Worm (Caenorhabditis elegans) whole organism, L4 larva: ENCODE results near the gene let-60.
A peak's percentile ranks its signal among the peaks of the same experiment; 100 is the strongest.

ENCODE experiments used
- D1046.2 ChIP-seq: fragments of 200-800 bp; sonication (Bioruptor generic); IDR thresholded peaks from 2 replicates; pipeline ENCODE4 v1.3.6; 2022; ENCODE audit warnings: missing genetic modification characterization, missing compliant biosample characterization
- F10B5.3 ChIP-seq: sonication (generic microtip); optimal IDR thresholded peaks from 2 replicates; lab custom pipeline; 2016; ENCODE audit warnings: mild to moderate bottlenecking, missing genetic modification characterization, missing compliant biosample characterization
- aha-1 ChIP-seq: fragments of 150-350 bp; peaks from one replicate; lab custom pipeline; 2014; ENCODE audit warnings: missing biosample characterization, missing genetic modification characterization
- attf-4 ChIP-seq: sonication (generic microtip); optimal IDR thresholded peaks from 3 replicates; lab custom pipeline; 2017; ENCODE audit warnings: missing biosample characterization, missing genetic modification characterization
- ceh-28 ChIP-seq: fragments of 150-350 bp; optimal IDR thresholded peaks from 2 replicates; lab custom pipeline; 2014; ENCODE audit warnings: missing biosample characterization, missing genetic modification reagents, missing genetic modification characterization
- ceh-32 ChIP-seq: sonication (generic microtip); optimal IDR thresholded peaks from 2 replicates; lab custom pipeline; 2016; ENCODE audit warnings: mild to moderate bottlenecking, missing genetic modification characterization, missing compliant biosample characterization; ENCODE audit not compliant: poor library complexity
- ceh-44 ChIP-seq: fragments of 200-800 bp; sonication (Bioruptor generic); IDR thresholded peaks from 2 replicates; pipeline ENCODE4 v1.3.6; 2022; ENCODE audit warnings: missing genetic modification reagents, missing genetic modification characterization, missing compliant biosample characterization
- ceh-82 ChIP-seq: sonication (generic microtip); optimal IDR thresholded peaks from 2 replicates; lab custom pipeline; 2017; ENCODE audit warnings: missing biosample characterization, missing genetic modification characterization
- daf-16 ChIP-seq, 3 experiments: sonication (generic microtip); optimal IDR thresholded peaks; 2 replicates each; lab custom pipeline; 2016 to 2017; ENCODE audit warnings: missing genetic modification characterization in 3 of 3, missing genetic modification reagents in 3 of 3, mild to moderate bottlenecking in 2 of 3, missing compliant biosample characterization in 2 of 3, missing biosample characterization in 1 of 3, moderate library complexity in 1 of 3
- egl-27 ChIP-seq: sonication (generic microtip); optimal IDR thresholded peaks from 3 replicates; lab custom pipeline; 2017; ENCODE audit warnings: missing biosample characterization, missing genetic modification reagents, missing genetic modification characterization
- fos-1 ChIP-seq: fragments of 150-350 bp; optimal IDR thresholded peaks from 2 replicates; lab custom pipeline; 2014; ENCODE audit warnings: missing biosample characterization, missing genetic modification characterization
- hlh-11 ChIP-seq: fragments of 200-800 bp; sonication (Bioruptor generic); optimal IDR thresholded peaks from 2 replicates; lab custom pipeline; 2018; ENCODE audit warnings: mild to moderate bottlenecking, missing genetic modification characterization, missing compliant biosample characterization
- hlh-30 ChIP-seq: sonication (generic microtip); optimal IDR thresholded peaks from 2 replicates; lab custom pipeline; 2017; ENCODE audit warnings: antibody characterized with exemption, mild to moderate bottlenecking, missing genetic modification characterization, missing compliant biosample characterization; ENCODE audit not compliant: insufficient read depth
- hmg-1.1 ChIP-seq: fragments of 200-800 bp; sonication (Bioruptor generic); IDR thresholded peaks from 2 replicates; pipeline ENCODE4 v1.3.6; 2022; ENCODE audit warnings: missing genetic modification reagents, missing genetic modification characterization, missing compliant biosample characterization
- lin-29 ChIP-seq: fragments of 200-800 bp; sonication (Bioruptor generic); IDR thresholded peaks from 2 replicates; pipeline ENCODE4 v1.3.6; 2022; ENCODE audit warnings: missing genetic modification reagents, missing genetic modification characterization, missing compliant biosample characterization
- lin-39 ChIP-seq: fragments of 150-350 bp; optimal IDR thresholded peaks from 2 replicates; lab custom pipeline; 2014; ENCODE audit warnings: missing biosample characterization, missing genetic modification reagents, missing genetic modification characterization
- lsy-2 ChIP-seq, 2 experiments: fragments of 150-350 bp in 1 of 2; sonication (generic microtip) in 1 of 2; optimal IDR thresholded peaks; 2 replicates each; lab custom pipeline; 2014 to 2017; ENCODE audit warnings: missing biosample characterization in 2 of 2, missing genetic modification characterization in 2 of 2
- mes-2 ChIP-seq: sonication (generic microtip); optimal IDR thresholded peaks from 2 replicates; lab custom pipeline; 2016; ENCODE audit warnings: missing genotype, mild to moderate bottlenecking, missing genetic modification characterization, missing compliant biosample characterization; ENCODE audit not compliant: poor library complexity, severe bottlenecking
- mxl-3 ChIP-seq: fragments of 200-800 bp; sonication (Bioruptor generic); optimal IDR thresholded peaks from 2 replicates; lab custom pipeline; 2018; ENCODE audit warnings: mild to moderate bottlenecking, missing genetic modification characterization, missing compliant biosample characterization
- nhr-111 ChIP-seq: fragments of 200-800 bp; sonication (Bioruptor generic); optimal IDR thresholded peaks from 2 replicates; lab custom pipeline; 2018; ENCODE audit warnings: mild to moderate bottlenecking, missing genetic modification characterization, missing compliant biosample characterization
- nhr-25 ChIP-seq: sonication (generic microtip); optimal IDR thresholded peaks from 2 replicates; lab custom pipeline; 2017; ENCODE audit warnings: missing genetic modification characterization, mild to moderate bottlenecking, missing compliant biosample characterization, antibody characterized with exemption, moderate library complexity, borderline replicate concordance; ENCODE audit not compliant: insufficient read depth
- nhr-28 ChIP-seq: fragments of 150-350 bp; optimal IDR thresholded peaks from 2 replicates; lab custom pipeline; 2014; ENCODE audit warnings: missing biosample characterization, missing genetic modification characterization
- nhr-48 ChIP-seq: sonication (generic microtip); optimal IDR thresholded peaks from 2 replicates; lab custom pipeline; 2016; ENCODE audit warnings: mild to moderate bottlenecking, missing genetic modification characterization, missing compliant biosample characterization
- nhr-6 ChIP-seq: fragments of 150-350 bp; optimal IDR thresholded peaks from 2 replicates; lab custom pipeline; 2014; ENCODE audit warnings: missing biosample characterization, missing genetic modification characterization
- nhr-76 ChIP-seq: fragments of 150-350 bp; optimal IDR thresholded peaks from 2 replicates; lab custom pipeline; 2014; ENCODE audit warnings: missing biosample characterization, missing genetic modification characterization
- nhr-77 ChIP-seq: fragments of 150-350 bp; optimal IDR thresholded peaks from 2 replicates; lab custom pipeline; 2014; ENCODE audit warnings: missing biosample characterization, missing genetic modification characterization
- skn-1 ChIP-seq: fragments of 150-350 bp; optimal IDR thresholded peaks from 2 replicates; lab custom pipeline; 2014; ENCODE audit warnings: missing biosample characterization, missing genetic modification characterization
- tag-97 ChIP-seq: fragments of 200-800 bp; sonication (Bioruptor generic); IDR thresholded peaks from 2 replicates; pipeline ENCODE4 v1.3.6; 2022; ENCODE audit warnings: missing genetic modification characterization, missing compliant biosample characterization
- unc-62 ChIP-seq, 3 experiments: fragments of 150-350 bp in 1 of 3; sonication (generic microtip); optimal IDR thresholded peaks in 2 of 3; peaks in 1 of 3; 1 replicate in 1 of 3; 2 replicates in 2 of 3; lab custom pipeline; 2014 to 2017; ENCODE audit warnings: missing biosample characterization in 3 of 3, missing genetic modification characterization in 3 of 3, missing genetic modification reagents in 3 of 3, missing genotype in 1 of 3
- vab-7 ChIP-seq: fragments of 200-800 bp; sonication (Bioruptor generic); IDR thresholded peaks from 2 replicates; pipeline ENCODE4 v1.3.6; 2022; ENCODE audit warnings: missing genetic modification reagents, missing genetic modification characterization, missing compliant biosample characterization
- zip-11 ChIP-seq: fragments of 200-800 bp; sonication (Bioruptor generic); IDR thresholded peaks from 2 replicates; pipeline ENCODE4 v1.3.6; 2022; ENCODE audit warnings: missing genetic modification characterization, missing compliant biosample characterization
- ztf-11 ChIP-seq: fragments of 150-350 bp; optimal IDR thresholded peaks from 2 replicates; lab custom pipeline; 2014; ENCODE audit warnings: missing biosample characterization, missing genetic modification characterization

The let-60 gene

DNA sequence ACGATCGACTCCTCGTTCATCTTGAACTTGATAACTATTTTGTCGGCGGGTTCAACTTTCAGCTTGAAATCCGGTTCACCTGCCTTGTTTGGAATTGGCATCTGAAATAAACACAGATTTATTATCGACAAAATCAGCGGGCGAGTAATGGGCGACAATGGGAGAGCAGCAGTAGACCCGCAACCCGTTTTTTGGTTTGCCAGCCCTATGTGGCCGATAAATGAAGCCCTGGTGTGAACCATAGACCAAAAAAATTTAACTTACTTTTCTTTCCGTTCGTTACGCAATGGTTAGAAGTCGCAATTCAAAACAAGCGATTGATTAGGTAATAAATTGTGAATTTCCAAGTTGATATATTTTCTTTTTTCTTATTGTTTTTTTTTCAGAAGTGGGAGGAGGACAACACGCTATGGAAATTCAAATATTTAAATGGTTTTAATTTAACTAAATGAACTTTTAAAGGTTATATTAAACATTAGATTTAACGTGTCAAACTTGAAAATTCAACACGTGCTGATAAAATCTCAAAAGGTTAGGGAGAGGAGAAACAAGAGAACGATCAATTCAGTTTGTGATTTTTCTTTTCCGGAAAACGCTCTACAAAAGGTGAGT, 12.9 kb upstream of the let-60 start, which contains the start of the genes T22B3.3 and alg-3:
Gene T22B3.3, minus strand, starts transcription at position 101 of the 612 bp plus-strand sequence.
Gene alg-3, plus strand, starts transcription at position 562 of the 612 bp plus-strand sequence.
- TF ChIP-seq ceh-44, result no peak
- TF ChIP-seq ztf-11 (tag; lab: Kevin White, UChicago), result no peak
- TF ChIP-seq ceh-28, result no peak
- TF ChIP-seq unc-62 (GFP tag; optimal IDR thresholded peaks at IDR 0.05 in 1 of 2; lab: Kevin White, UChicago), result no peak
- no peak for TF ChIP-seq unc-62 (tag; optimal IDR thresholded peaks at IDR 0.05; lab: Kevin White, UChicago)
- TF ChIP-seq nhr-77 (tag; lab: Kevin White, UChicago), result no peak
- TF ChIP-seq F10B5.3 (tag; lab: Kevin White, UChicago), result no peak
- TF ChIP-seq nhr-111, result no peak
- TF ChIP-seq egl-27, result no peak
- TF ChIP-seq daf-16 (GFP tag; optimal IDR thresholded peaks at IDR 0.05; lab: Kevin White, UChicago), result no peak
- TF ChIP-seq daf-16 (tag; optimal IDR thresholded peaks at IDR 0.05; lab: Kevin White, UChicago), result no peak

- TF ChIP-seq vab-7, result no peak
- TF ChIP-seq nhr-48 (tag; lab: Kevin White, UChicago), result peak; percentile 12
- TF ChIP-seq unc-62 (GFP tag; optimal IDR thresholded peaks at IDR 0.05 in 1 of 2; lab: Kevin White, UChicago), result peak in 1 of 2 experiments; percentile 33
- no peak for TF ChIP-seq unc-62 (tag; optimal IDR thresholded peaks at IDR 0.05; lab: Kevin White, UChicago)
- TF ChIP-seq aha-1, result peak; percentile 79
- TF ChIP-seq skn-1 (tag; lab: Kevin White, UChicago), result no peak
- TF ChIP-seq zip-11, result no peak
- peak; percentile 19 for TF ChIP-seq hlh-30 (tag; lab: Kevin White, UChicago)
- TF ChIP-seq nhr-28 (tag; lab: Kevin White, UChicago), result peak; percentile 16
- TF ChIP-seq hmg-1.1 (GFP tag; lab: Robert Waterston, UW), result no peak
- peak; percentile 47 for TF ChIP-seq hlh-11 (tag; lab: Kevin White, UChicago)
- TF ChIP-seq attf-4 (tag; lab: Kevin White, UChicago), result no peak
- no peak for TF ChIP-seq nhr-25
- TF ChIP-seq nhr-6 (tag; lab: Kevin White, UChicago), result no peak
- no peak for TF ChIP-seq nhr-76 (tag; lab: Kevin White, UChicago)
- TF ChIP-seq ceh-32, result no peak
- no peak for TF ChIP-seq lin-39 (tag; lab: Kevin White, UChicago)
Observed at ce11 chrIV:11701878-11702277, 11.0 kb upstream of the let-60 start.

DNA sequence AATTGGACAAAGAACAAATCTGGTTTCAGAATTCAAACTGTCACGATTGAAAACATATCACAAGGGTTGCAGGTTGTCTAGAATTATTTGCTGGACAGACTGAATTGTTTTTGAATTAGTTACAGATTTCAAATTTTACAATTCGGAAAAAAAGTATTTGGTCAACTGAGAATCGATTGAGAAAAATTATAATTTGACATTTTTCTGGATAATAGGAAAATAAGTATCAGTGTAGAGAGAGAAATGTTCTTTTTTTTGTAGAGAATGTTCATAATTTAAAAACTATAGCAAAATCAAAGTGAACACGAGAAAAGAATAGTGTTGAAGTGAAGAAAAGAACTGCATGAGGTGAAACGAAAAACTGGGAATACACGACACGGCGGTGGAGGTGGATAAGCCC, 9.9 kb upstream of the let-60 start, which contains the start of gene dpy-20:
Gene dpy-20, minus strand, starts transcription at position 101 of the 400 bp plus-strand sequence.
- TF ChIP-seq vab-7 (no peak), mes-2 (tag; lab: Kevin White, UChicago) (no peak), ceh-28 (no peak), tag-97 (GFP tag; lab: Robert Waterston, UW) (no peak), lin-29 (GFP tag; lab: Robert Waterston, UW) (no peak), lsy-2 (tag; optimal IDR thresholded peaks at IDR 0.05; lab: Kevin White, UChicago) (no peak), D1046.2 (GFP tag; lab: Robert Waterston, UW) (no peak), F10B5.3 (tag; lab: Kevin White, UChicago) (no peak), ceh-82 (tag; lab: Kevin White, UChicago) (no peak)

DNA sequence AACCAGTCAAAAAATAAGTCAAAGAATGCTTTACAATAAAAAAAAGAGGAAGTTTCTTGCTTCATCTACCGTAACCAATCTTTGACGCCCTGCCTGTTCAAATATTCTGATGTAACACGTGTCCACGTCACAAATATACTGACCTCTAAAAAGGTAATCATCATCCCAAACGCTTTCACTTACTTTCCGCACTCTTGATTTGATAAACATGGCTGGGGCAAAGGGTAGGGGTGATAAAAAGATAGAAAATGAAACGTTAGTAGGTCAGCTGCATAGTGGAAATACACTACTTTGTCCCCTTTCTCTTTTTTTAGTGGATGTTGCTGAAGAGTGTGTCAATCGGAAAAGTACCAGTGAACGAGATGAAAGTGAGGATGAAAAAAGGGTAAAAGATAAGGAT, 9.2 kb upstream of the let-60 start:
- no peak for TF ChIP-seq fos-1 (tag; lab: Kevin White, UChicago)
- TF ChIP-seq unc-62 (GFP tag; optimal IDR thresholded peaks at IDR 0.05 in 1 of 2; lab: Kevin White, UChicago), result peak in 1 of 2 experiments; percentile 16
- TF ChIP-seq unc-62 (tag; optimal IDR thresholded peaks at IDR 0.05; lab: Kevin White, UChicago), result no peak
- TF ChIP-seq nhr-28 (tag; lab: Kevin White, UChicago), result peak; percentile 4
- peak; percentile 58 for TF ChIP-seq mxl-3 (GFP tag; lab: Kevin White, UChicago)
- peak; percentile 20 for TF ChIP-seq hlh-30 (tag; lab: Kevin White, UChicago)
